Fruit fly (Drosophila melanogaster) whole organism, embryonic: Measurements from ENCODE around the gene CG32440.

Source experiments
- Adf1 ChIP-seq: fragments of 200-800 bp; sonication (Bioruptor generic); IDR thresholded peaks from 2 replicates; pipeline ENCODE4 v1.3.6; 2022; ENCODE audit warnings: missing biosample characterization, missing genetic modification characterization
- CG1024 ChIP-seq: fragments of 200-800 bp; sonication (Bioruptor generic); IDR thresholded peaks from 2 replicates; pipeline ENCODE4 v1.3.6; 2022; ENCODE audit warnings: missing biosample characterization, missing genetic modification characterization
- CG10274 ChIP-seq: fragments of 200-800 bp; sonication (Bioruptor generic); optimal IDR thresholded peaks from 3 replicates; lab custom pipeline; 2017; ENCODE audit warnings: missing biosample characterization, mild to moderate bottlenecking, missing genetic modification characterization
- CG10321 ChIP-seq: fragments of 200-800 bp; sonication (Bioruptor generic); IDR thresholded peaks from 2 replicates; pipeline ENCODE4 v1.3.6; 2022; ENCODE audit warnings: missing biosample characterization, missing genetic modification characterization
- CG10565 ChIP-seq: fragments of 200-800 bp; sonication (Bioruptor generic); optimal IDR thresholded peaks from 3 replicates; lab custom pipeline; 2016; ENCODE audit warnings: missing biosample characterization, mild to moderate bottlenecking, missing genetic modification characterization
- CG12104 ChIP-seq: fragments of 200-800 bp; sonication (Bioruptor generic); optimal IDR thresholded peaks from 3 replicates; lab custom pipeline; 2016; ENCODE audit warnings: missing biosample characterization, missing genetic modification characterization
- CG12155 ChIP-seq: fragments of 200-800 bp; sonication (Bioruptor generic); optimal IDR thresholded peaks from 3 replicates; lab custom pipeline; 2016; ENCODE audit warnings: missing biosample characterization, missing genetic modification characterization
- CG12744 ChIP-seq: fragments of 200-800 bp; sonication (Bioruptor generic); optimal IDR thresholded peaks from 2 replicates; lab custom pipeline; 2016; ENCODE audit warnings: missing biosample characterization, missing genetic modification characterization
- CG13775 ChIP-seq: fragments of 200-800 bp; sonication (Bioruptor generic); optimal IDR thresholded peaks from 3 replicates; lab custom pipeline; 2017; ENCODE audit warnings: missing biosample characterization, mild to moderate bottlenecking, missing genetic modification characterization
- CG14441 ChIP-seq: fragments of 200-800 bp; sonication (Bioruptor generic); IDR thresholded peaks from 2 replicates; pipeline ENCODE4 v1.3.6; 2022; ENCODE audit warnings: missing biosample characterization, missing genetic modification characterization
- CG17359 ChIP-seq: fragments of 200-800 bp; sonication (Bioruptor generic); optimal IDR thresholded peaks from 3 replicates; lab custom pipeline; 2018; ENCODE audit warnings: missing biosample characterization, mild to moderate bottlenecking, missing genetic modification characterization, moderate library complexity
- CG32532 ChIP-seq: fragments of 200-800 bp; sonication (Bioruptor generic); IDR thresholded peaks from 2 replicates; pipeline ENCODE4 v1.3.6; 2022; ENCODE audit warnings: missing biosample characterization, missing genetic modification characterization
- CG32772 ChIP-seq: fragments of 200-800 bp; sonication (Bioruptor generic); IDR thresholded peaks from 2 replicates; pipeline ENCODE4 v1.3.6; 2022; ENCODE audit warnings: missing biosample characterization, missing genetic modification characterization
- CG3281 ChIP-seq: fragments of 200-800 bp; sonication (Bioruptor generic); optimal IDR thresholded peaks from 3 replicates; lab custom pipeline; 2017; ENCODE audit warnings: missing biosample characterization, mild to moderate bottlenecking, missing genetic modification characterization
- CG34422 ChIP-seq: fragments of 200-800 bp; sonication (Bioruptor generic); IDR thresholded peaks from 3 replicates; pipeline ENCODE4 v1.3.6; 2022; ENCODE audit warnings: missing biosample characterization, missing genetic modification characterization
- CG4282 ChIP-seq: fragments of 200-800 bp; sonication (Bioruptor generic); optimal IDR thresholded peaks from 2 replicates; lab custom pipeline; 2016; ENCODE audit warnings: missing biosample characterization, missing genetic modification characterization
- CG4360 ChIP-seq: fragments of 200-800 bp; sonication (Bioruptor generic); IDR thresholded peaks from 2 replicates; pipeline ENCODE4 v1.3.6; 2022; ENCODE audit warnings: missing biosample characterization, missing genetic modification characterization
- CG4707 ChIP-seq: fragments of 200-800 bp; sonication (Bioruptor generic); optimal IDR thresholded peaks from 2 replicates; lab custom pipeline; 2018; ENCODE audit warnings: missing biosample characterization, mild to moderate bottlenecking, missing genetic modification characterization, moderate library complexity
- CG4854 ChIP-seq: fragments of 200-800 bp; sonication (Bioruptor generic); optimal IDR thresholded peaks from 2 replicates; lab custom pipeline; 2016; ENCODE audit warnings: missing biosample characterization, missing genetic modification characterization, inconsistent platforms
- CG5180 ChIP-seq: fragments of 200-800 bp; sonication (Bioruptor generic); optimal IDR thresholded peaks from 3 replicates; lab custom pipeline; 2017; ENCODE audit warnings: missing biosample characterization, missing genetic modification characterization, mild to moderate bottlenecking, moderate library complexity, missing genetic modification reagents
- CG6765 ChIP-seq: fragments of 200-800 bp; sonication (Bioruptor generic); optimal IDR thresholded peaks from 3 replicates; lab custom pipeline; 2017; ENCODE audit warnings: missing biosample characterization, mild to moderate bottlenecking, missing genetic modification characterization
- CG8388 ChIP-seq: fragments of 200-800 bp; sonication (Bioruptor generic); optimal IDR thresholded peaks from 2 replicates; lab custom pipeline; 2019; ENCODE audit warnings: missing biosample characterization, mild to moderate bottlenecking, missing genetic modification characterization, moderate library complexity
- CHES-1-like ChIP-seq: fragments of 200-800 bp; sonication (Bioruptor generic); optimal IDR thresholded peaks from 2 replicates; lab custom pipeline; 2016; ENCODE audit warnings: missing biosample characterization, missing genetic modification characterization
- Dek ChIP-seq: fragments of 200-800 bp; sonication (Bioruptor generic); optimal IDR thresholded peaks from 3 replicates; lab custom pipeline; 2019; ENCODE audit warnings: missing biosample characterization, mild to moderate bottlenecking, missing genetic modification characterization, moderate library complexity
- Dip2 ChIP-seq: fragments of 200-800 bp; sonication (Bioruptor generic); IDR thresholded peaks from 2 replicates; pipeline ENCODE4 v1.3.6; 2022; ENCODE audit warnings: missing biosample characterization, missing genetic modification characterization
- Gsc ChIP-seq: fragments of 200-800 bp; sonication (Bioruptor generic); IDR thresholded peaks from 2 replicates; pipeline ENCODE4 v1.3.6; 2022; ENCODE audit warnings: missing biosample characterization, missing genetic modification characterization
- H15 ChIP-seq: fragments of 200-800 bp; sonication (Bioruptor generic); IDR thresholded peaks from 3 replicates; pipeline ENCODE4 v1.3.6; 2022; ENCODE audit warnings: missing biosample characterization, missing genetic modification characterization
- H2.0 ChIP-seq: fragments of 200-800 bp; sonication (Bioruptor generic); IDR thresholded peaks from 2 replicates; pipeline ENCODE4 v1.3.6; 2022; ENCODE audit warnings: missing biosample characterization, missing genetic modification characterization
- Hand ChIP-seq: fragments of 200-800 bp; sonication (Bioruptor generic); optimal IDR thresholded peaks from 2 replicates; lab custom pipeline; 2017; ENCODE audit warnings: mild to moderate bottlenecking, missing biosample characterization, missing genetic modification reagents, missing genetic modification characterization
- Lim3 ChIP-seq: fragments of 200-800 bp; sonication (Bioruptor generic); IDR thresholded peaks from 2 replicates; pipeline ENCODE4 v1.3.6; 2022; ENCODE audit warnings: missing biosample characterization, missing genetic modification characterization
- NC2β ChIP-seq: fragments of 200-800 bp; sonication (Bioruptor generic); optimal IDR thresholded peaks from 2 replicates; lab custom pipeline; 2016; ENCODE audit warnings: missing biosample characterization, missing genetic modification characterization
- abd-A ChIP-seq: fragments of 200-800 bp; sonication (Bioruptor generic); optimal IDR thresholded peaks from 3 replicates; lab custom pipeline; 2019; ENCODE audit warnings: missing biosample characterization, mild to moderate bottlenecking, missing genetic modification characterization, moderate library complexity
- ase ChIP-seq: fragments of 200-800 bp; sonication (Bioruptor generic); IDR thresholded peaks from 3 replicates; pipeline ENCODE4 v1.3.6; 2022; ENCODE audit warnings: missing biosample characterization, missing genetic modification characterization
- br ChIP-seq: fragments of >200 bp; optimal IDR thresholded peaks from 2 replicates; lab custom pipeline; 2017
- chn ChIP-seq: fragments of 200-800 bp; sonication (Bioruptor generic); optimal IDR thresholded peaks from 2 replicates; lab custom pipeline; 2016; ENCODE audit warnings: missing biosample characterization, missing genetic modification characterization
- dysf ChIP-seq: fragments of 200-800 bp; sonication (Bioruptor generic); IDR thresholded peaks from 3 replicates; pipeline ENCODE4 v1.3.6; 2022; ENCODE audit warnings: missing biosample characterization, missing genetic modification characterization
- emc ChIP-seq: fragments of 200-800 bp; sonication (Bioruptor generic); optimal IDR thresholded peaks from 2 replicates; lab custom pipeline; 2016; ENCODE audit warnings: missing biosample characterization, missing genetic modification characterization
- gem ChIP-seq: fragments of 200-800 bp; sonication (Bioruptor generic); optimal IDR thresholded peaks from 2 replicates; lab custom pipeline; 2019; ENCODE audit warnings: missing biosample characterization, mild to moderate bottlenecking, missing genetic modification characterization, moderate library complexity
- jigr1 ChIP-seq: fragments of 200-800 bp; sonication (Bioruptor generic); IDR thresholded peaks from 3 replicates; pipeline ENCODE4 v1.3.6; 2022; ENCODE audit warnings: missing biosample characterization, missing genetic modification characterization
- klu ChIP-seq: fragments of 200-800 bp; sonication (Bioruptor generic); IDR thresholded peaks from 2 replicates; pipeline ENCODE4 v1.3.6; 2022; ENCODE audit warnings: missing biosample characterization, missing genetic modification characterization
- lab ChIP-seq: fragments of 200-800 bp; sonication (Bioruptor generic); optimal IDR thresholded peaks from 3 replicates; lab custom pipeline; 2017; ENCODE audit warnings: missing biosample characterization, missing genetic modification characterization, mild to moderate bottlenecking, moderate library complexity, missing genetic modification reagents
- mirr ChIP-seq: fragments of 200-800 bp; sonication (Bioruptor generic); optimal IDR thresholded peaks from 3 replicates; lab custom pipeline; 2018; ENCODE audit warnings: missing biosample characterization, mild to moderate bottlenecking, missing genetic modification characterization
- nerfin-2 ChIP-seq: fragments of 200-800 bp; sonication (Bioruptor generic); IDR thresholded peaks from 2 replicates; pipeline ENCODE4 v1.3.6; 2022; ENCODE audit warnings: missing biosample characterization, missing genetic modification characterization; ENCODE audit not compliant: partially characterized antibody
- otp ChIP-seq: fragments of 200-800 bp; sonication (Bioruptor generic); IDR thresholded peaks from 3 replicates; pipeline ENCODE4, ENCODE4 v1.3.6; 2022; ENCODE audit warnings: missing biosample characterization, missing genetic modification characterization
- p53 ChIP-seq: fragments of 200-800 bp; sonication (Bioruptor generic); optimal IDR thresholded peaks from 2 replicates; lab custom pipeline; 2016; ENCODE audit warnings: missing biosample characterization, missing genetic modification characterization
- psq ChIP-seq: fragments of 200-800 bp; sonication (Bioruptor generic); optimal IDR thresholded peaks from 2 replicates; lab custom pipeline; 2017; ENCODE audit warnings: missing biosample characterization, missing genetic modification characterization
- sd ChIP-seq: fragments of 200-800 bp; sonication (Bioruptor generic); optimal IDR thresholded peaks from 3 replicates; lab custom pipeline; 2018; ENCODE audit warnings: missing biosample characterization, mild to moderate bottlenecking, missing genetic modification characterization, moderate library complexity
- sob ChIP-seq: fragments of 200-800 bp; sonication (Bioruptor generic); IDR thresholded peaks from 2 replicates; pipeline ENCODE4 v1.3.6; 2022; ENCODE audit warnings: missing biosample characterization, missing genetic modification characterization
- wor ChIP-seq: fragments of 200-800 bp; sonication (Bioruptor generic); IDR thresholded peaks from 2 replicates; pipeline ENCODE4 v1.3.6; 2022; ENCODE audit warnings: missing biosample characterization, missing genetic modification characterization
- z ChIP-seq: fragments of 200-800 bp; sonication (Bioruptor generic); IDR thresholded peaks from 3 replicates; pipeline ENCODE4 v1.3.6; 2022; ENCODE audit warnings: missing biosample characterization, missing genetic modification characterization

CG32440 gene

DNA sequence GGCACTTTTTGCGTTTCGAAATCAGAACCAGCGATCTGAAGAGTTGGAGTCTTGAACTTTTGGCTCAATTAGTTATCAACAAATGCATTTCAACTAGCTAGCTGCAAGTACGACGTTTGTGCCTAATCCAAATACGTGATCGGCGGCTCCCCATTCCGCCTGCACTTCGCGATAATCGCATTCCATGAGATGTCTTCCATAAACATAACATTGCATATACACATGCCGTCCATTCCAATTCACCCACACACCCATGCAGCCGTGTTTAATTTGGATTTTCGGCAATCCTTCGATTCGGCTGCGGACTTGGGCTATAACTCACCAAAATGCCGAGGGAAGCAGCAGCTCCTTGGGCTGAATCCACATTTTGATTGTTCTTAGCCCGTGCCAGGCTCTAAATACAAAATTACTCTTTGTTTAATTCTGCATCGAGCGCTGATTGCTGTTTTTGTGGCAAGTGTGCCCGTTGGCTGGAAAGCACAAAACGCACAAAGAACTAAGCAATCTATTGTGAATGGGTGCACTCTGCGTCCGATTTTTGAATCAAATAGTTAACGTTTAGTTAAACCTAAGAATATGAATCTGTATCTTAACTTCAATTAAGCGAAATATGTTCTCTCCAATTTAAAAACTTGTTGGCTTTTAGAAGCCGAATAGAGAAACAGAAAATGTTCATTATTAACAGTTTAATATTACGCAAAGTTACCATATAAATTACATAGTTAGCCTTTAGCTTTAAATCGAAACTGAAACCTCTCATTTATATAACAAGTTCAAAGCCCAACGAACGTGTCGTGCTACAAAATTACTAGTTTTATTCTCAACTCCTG, 16.5 kb upstream of the CG32440 start, which contains the start of the genes Tbc1d8-9 and CG32436 (continued):
- no peak for TF ChIP-seq wor (GFP tag; lab: Robert Waterston, UW)
- TF ChIP-seq lab = no peak
- TF ChIP-seq gem = no peak
- TF ChIP-seq CG12744 (GFP tag; lab: Kevin White, UChicago) = no peak
- TF ChIP-seq Dip2 (GFP tag; lab: Robert Waterston, UW) = no peak
- no peak for TF ChIP-seq CG4854 (GFP tag; lab: Kevin White, UChicago)
- TF ChIP-seq NC2β (GFP tag; lab: Kevin White, UChicago) = no peak
- TF ChIP-seq CG10565 (GFP tag; lab: Kevin White, UChicago) = no peak
- TF ChIP-seq CG32532 (GFP tag; lab: Robert Waterston, UW) = no peak
- TF ChIP-seq br (lab: Kevin White, UChicago) = no peak
- TF ChIP-seq CG13775 (GFP tag; lab: Kevin White, UChicago) = no peak
- no peak for TF ChIP-seq CG5180 (GFP tag; lab: Kevin White, UChicago)
- TF ChIP-seq Lim3 = no peak
- TF ChIP-seq CG6765 (GFP tag; lab: Kevin White, UChicago) = no peak
- peak; percentile 36; the same call in 1 of the 3 replicates for TF ChIP-seq CG34422
- TF ChIP-seq abd-A = no peak
- no peak for TF ChIP-seq Adf1 (GFP tag; lab: Robert Waterston, UW)
- TF ChIP-seq CG12155 (GFP tag; lab: Kevin White, UChicago) = no peak
- no peak for TF ChIP-seq CG32772 (GFP tag; lab: Robert Waterston, UW)
- TF ChIP-seq sd = no peak
- no peak for TF ChIP-seq psq
- no peak for TF ChIP-seq CG1024 (GFP tag; lab: Robert Waterston, UW)
- no peak for TF ChIP-seq CG10321 (GFP tag; lab: Robert Waterston, UW)
- no peak for TF ChIP-seq CG4707 (GFP tag; lab: Kevin White, UChicago)
- no peak for TF ChIP-seq CG12104
- no peak for TF ChIP-seq H15
- no peak for TF ChIP-seq mirr (GFP tag; lab: Kevin White, UChicago)
- TF ChIP-seq jigr1 (GFP tag; lab: Robert Waterston, UW) = no peak
- no peak for TF ChIP-seq CG8388
- TF ChIP-seq otp = no peak
- TF ChIP-seq CG10274 (GFP tag; lab: Kevin White, UChicago) = no peak
- no peak for TF ChIP-seq chn (GFP tag; lab: Kevin White, UChicago)
- no peak for TF ChIP-seq Dek (tag; lab: Kevin White, UChicago)
- no peak for TF ChIP-seq emc (GFP tag; lab: Kevin White, UChicago)
- no peak for TF ChIP-seq sob (GFP tag; lab: Robert Waterston, UW)
- no peak for TF ChIP-seq CG4282 (GFP tag; lab: Kevin White, UChicago)
- TF ChIP-seq z (GFP tag; lab: Robert Waterston, UW) = no peak
- no peak for TF ChIP-seq dysf (GFP tag; lab: Robert Waterston, UW)
- no peak for TF ChIP-seq ase (GFP tag; lab: Robert Waterston, UW)
- TF ChIP-seq CG3281 = no peak
- no peak for TF ChIP-seq CG17359
- TF ChIP-seq H2.0 = no peak
- no peak for TF ChIP-seq Hand (GFP tag; lab: Kevin White, UChicago)
- TF ChIP-seq nerfin-2 = no peak
- peak; percentile 81 for TF ChIP-seq CG4360
- TF ChIP-seq CHES-1-like = peak; percentile 47
- TF ChIP-seq Gsc (GFP tag; lab: Robert Waterston, UW) = no peak
- peak; percentile 8 for TF ChIP-seq p53
- no peak for TF ChIP-seq CG14441 (GFP tag; lab: Robert Waterston, UW)
- TF ChIP-seq klu = no peak
